Fruit fly (Drosophila melanogaster) whole organism, embryonic: ENCODE data around the gene CG13995.

Source experiments
- Ada2b ChIP-seq: fragments of 200-800 bp; sonication (Bioruptor generic); IDR thresholded peaks from 2 replicates; pipeline ENCODE4 v1.3.6; 2022; ENCODE audit warnings: missing biosample characterization, missing genetic modification characterization
- B-H2 ChIP-seq: fragments of 200-800 bp; sonication (Bioruptor generic); optimal IDR thresholded peaks from 2 replicates; lab custom pipeline; 2018; ENCODE audit warnings: missing biosample characterization, mild to moderate bottlenecking, missing genetic modification characterization
- CG1024 ChIP-seq: fragments of 200-800 bp; sonication (Bioruptor generic); IDR thresholded peaks from 2 replicates; pipeline ENCODE4 v1.3.6; 2022; ENCODE audit warnings: missing biosample characterization, missing genetic modification characterization
- CG10321 ChIP-seq: fragments of 200-800 bp; sonication (Bioruptor generic); IDR thresholded peaks from 2 replicates; pipeline ENCODE4 v1.3.6; 2022; ENCODE audit warnings: missing biosample characterization, missing genetic modification characterization
- CG10959 ChIP-seq: fragments of 200-800 bp; sonication (Bioruptor generic); IDR thresholded peaks from 2 replicates; pipeline ENCODE4 v1.3.6; 2022; ENCODE audit warnings: missing biosample characterization, missing genetic modification characterization
- CG11456 ChIP-seq: fragments of 200-800 bp; sonication (Bioruptor generic); IDR thresholded peaks from 3 replicates; pipeline ENCODE4 v1.3.6; 2022; ENCODE audit warnings: missing biosample characterization, missing genetic modification characterization
- CG12219 ChIP-seq: fragments of 200-800 bp; sonication (Bioruptor generic); optimal IDR thresholded peaks from 3 replicates; lab custom pipeline; 2018; ENCODE audit warnings: missing biosample characterization, mild to moderate bottlenecking, missing genetic modification characterization
- CG1602 ChIP-seq: fragments of 200-800 bp; sonication (Bioruptor generic); optimal IDR thresholded peaks from 3 replicates; lab custom pipeline; 2016; ENCODE audit warnings: missing biosample characterization, missing genetic modification characterization
- CG17802 ChIP-seq: fragments of 200-800 bp; sonication (Bioruptor generic); optimal IDR thresholded peaks from 2 replicates; lab custom pipeline; 2018; ENCODE audit warnings: missing biosample characterization, mild to moderate bottlenecking, missing genetic modification characterization, moderate library complexity
- CG18764 ChIP-seq: fragments of 200-800 bp; sonication (Bioruptor generic); optimal IDR thresholded peaks from 3 replicates; lab custom pipeline; 2016; ENCODE audit warnings: missing biosample characterization, missing genetic modification characterization
- CG2120 ChIP-seq: fragments of 200-800 bp; sonication (Bioruptor generic); optimal IDR thresholded peaks from 3 replicates; lab custom pipeline; 2016; ENCODE audit warnings: missing biosample characterization, missing genetic modification characterization
- CG2129 ChIP-seq: fragments of 200-800 bp; sonication (Bioruptor generic); IDR thresholded peaks from 2 replicates; pipeline ENCODE4 v1.3.6; 2022; ENCODE audit warnings: missing biosample characterization, missing genetic modification characterization; ENCODE audit not compliant: partially characterized antibody
- CG2889 ChIP-seq: fragments of 200-800 bp; sonication (Bioruptor generic); IDR thresholded peaks from 3 replicates; pipeline ENCODE4 v1.3.6; 2022; ENCODE audit warnings: missing biosample characterization, missing genetic modification characterization
- CG33557 ChIP-seq: fragments of 200-800 bp; sonication (Bioruptor generic); optimal IDR thresholded peaks from 2 replicates; lab custom pipeline; 2019; ENCODE audit warnings: missing biosample characterization, mild to moderate bottlenecking, missing genetic modification characterization, moderate library complexity
- CG3407 ChIP-seq: fragments of 200-800 bp; sonication (Bioruptor generic); optimal IDR thresholded peaks from 2 replicates; lab custom pipeline; 2018; ENCODE audit warnings: missing biosample characterization, mild to moderate bottlenecking, missing genetic modification characterization
- CG3838 ChIP-seq: fragments of 200-800 bp; sonication (Bioruptor generic); optimal IDR thresholded peaks from 3 replicates; lab custom pipeline; 2016; ENCODE audit warnings: missing biosample characterization, missing genetic modification characterization
- CG6654 ChIP-seq: fragments of 200-800 bp; sonication (Bioruptor generic); optimal IDR thresholded peaks from 2 replicates; lab custom pipeline; 2017; ENCODE audit warnings: missing biosample characterization, mild to moderate bottlenecking, missing genetic modification characterization
- CG6683 ChIP-seq: fragments of 200-800 bp; sonication (Bioruptor generic); optimal IDR thresholded peaks from 2 replicates; lab custom pipeline; 2017; ENCODE audit warnings: missing biosample characterization, mild to moderate bottlenecking, missing genetic modification characterization, missing genetic modification reagents
- CG7928 ChIP-seq: fragments of 200-800 bp; sonication (Bioruptor generic); optimal IDR thresholded peaks from 2 replicates; lab custom pipeline; 2017; ENCODE audit warnings: missing biosample characterization, mild to moderate bottlenecking, missing genetic modification characterization
- CG8281 ChIP-seq: fragments of 200-800 bp; sonication (Bioruptor generic); optimal IDR thresholded peaks from 2 replicates; lab custom pipeline; 2018; ENCODE audit warnings: missing biosample characterization, mild to moderate bottlenecking, missing genetic modification characterization, moderate library complexity
- CG9797 ChIP-seq: fragments of 200-800 bp; sonication (Bioruptor generic); optimal IDR thresholded peaks from 3 replicates; lab custom pipeline; 2018; ENCODE audit warnings: missing biosample characterization, mild to moderate bottlenecking, missing genetic modification characterization
- Dip3 ChIP-seq: fragments of 200-800 bp; sonication (Bioruptor generic); optimal IDR thresholded peaks from 3 replicates; lab custom pipeline; 2016; ENCODE audit warnings: missing biosample characterization, missing genetic modification characterization
- Fer1 ChIP-seq: fragments of 200-800 bp; sonication (Bioruptor generic); optimal IDR thresholded peaks from 2 replicates; lab custom pipeline; 2017; ENCODE audit warnings: missing biosample characterization, mild to moderate bottlenecking, missing genetic modification characterization
- Gsc ChIP-seq: fragments of 200-800 bp; sonication (Bioruptor generic); IDR thresholded peaks from 2 replicates; pipeline ENCODE4 v1.3.6; 2022; ENCODE audit warnings: missing biosample characterization, missing genetic modification characterization
- H15 ChIP-seq: fragments of 200-800 bp; sonication (Bioruptor generic); IDR thresholded peaks from 3 replicates; pipeline ENCODE4 v1.3.6; 2022; ENCODE audit warnings: missing biosample characterization, missing genetic modification characterization
- Hand ChIP-seq: fragments of 200-800 bp; sonication (Bioruptor generic); optimal IDR thresholded peaks from 2 replicates; lab custom pipeline; 2017; ENCODE audit warnings: mild to moderate bottlenecking, missing biosample characterization, missing genetic modification reagents, missing genetic modification characterization
- Hmr ChIP-seq: fragments of 200-800 bp; sonication (Bioruptor generic); optimal IDR thresholded peaks from 3 replicates; lab custom pipeline; 2017; ENCODE audit warnings: mild to moderate bottlenecking, missing biosample characterization, missing genetic modification reagents, missing genetic modification characterization
- Hmx ChIP-seq: fragments of 200-800 bp; sonication (Bioruptor generic); optimal IDR thresholded peaks from 2 replicates; lab custom pipeline; 2016; ENCODE audit warnings: missing biosample characterization, missing genetic modification characterization
- Hr39 ChIP-seq: fragments of >200 bp; optimal IDR thresholded peaks from 2 replicates; lab custom pipeline; 2017
- PHDP ChIP-seq: fragments of 200-800 bp; sonication (Bioruptor generic); optimal IDR thresholded peaks from 3 replicates; lab custom pipeline; 2018; ENCODE audit warnings: missing biosample characterization, mild to moderate bottlenecking, missing genetic modification characterization, moderate library complexity
- Six4 ChIP-seq: fragments of 200-800 bp; sonication (Bioruptor generic); optimal IDR thresholded peaks from 2 replicates; lab custom pipeline; 2016; ENCODE audit warnings: missing biosample characterization, missing genetic modification characterization
- YL-1 ChIP-seq: fragments of 200-800 bp; sonication (Bioruptor generic); optimal IDR thresholded peaks from 3 replicates; lab custom pipeline; 2017; ENCODE audit warnings: missing biosample characterization, mild to moderate bottlenecking, missing genetic modification characterization
- amos ChIP-seq: fragments of 200-800 bp; sonication (Bioruptor generic); IDR thresholded peaks from 2 replicates; pipeline ENCODE4 v1.3.6; 2022; ENCODE audit warnings: missing biosample characterization, missing genetic modification characterization; ENCODE audit not compliant: partially characterized antibody
- bigmax ChIP-seq: fragments of 200-800 bp; sonication (Bioruptor generic); optimal IDR thresholded peaks from 2 replicates; lab custom pipeline; 2018; ENCODE audit warnings: missing biosample characterization, mild to moderate bottlenecking, missing genetic modification characterization
- caup ChIP-seq: fragments of 200-800 bp; sonication (Bioruptor generic); optimal IDR thresholded peaks from 3 replicates; lab custom pipeline; 2017; ENCODE audit warnings: missing biosample characterization, mild to moderate bottlenecking, missing genetic modification characterization, moderate library complexity; ENCODE audit not compliant: severe bottlenecking
- danr ChIP-seq: fragments of 200-800 bp; sonication (Bioruptor generic); IDR thresholded peaks from 2 replicates; pipeline ENCODE4 v1.3.6; 2022; ENCODE audit warnings: missing biosample characterization, missing genetic modification characterization
- dmrt11E ChIP-seq: fragments of 200-800 bp; sonication (Bioruptor generic); optimal IDR thresholded peaks from 3 replicates; lab custom pipeline; 2018; ENCODE audit warnings: missing biosample characterization, mild to moderate bottlenecking, missing genetic modification characterization, moderate library complexity
- lab ChIP-seq: fragments of 200-800 bp; sonication (Bioruptor generic); optimal IDR thresholded peaks from 3 replicates; lab custom pipeline; 2017; ENCODE audit warnings: missing biosample characterization, missing genetic modification characterization, mild to moderate bottlenecking, moderate library complexity, missing genetic modification reagents
- luna ChIP-seq: fragments of 200-800 bp; sonication (Bioruptor generic); optimal IDR thresholded peaks from 2 replicates; lab custom pipeline; 2016; ENCODE audit warnings: missing biosample characterization, missing genetic modification characterization
- mam ChIP-seq: fragments of 200-800 bp; sonication (Bioruptor generic); optimal IDR thresholded peaks from 3 replicates; lab custom pipeline; 2016; ENCODE audit warnings: missing biosample characterization, missing genetic modification characterization
- pfk ChIP-seq: fragments of 200-800 bp; sonication (Bioruptor generic); optimal IDR thresholded peaks from 2 replicates; lab custom pipeline; 2018; ENCODE audit warnings: missing biosample characterization, mild to moderate bottlenecking, missing genetic modification characterization, moderate library complexity
- sc ChIP-seq, 3 experiments: fragments of >200 bp in 2 of 3; fragments of 200-800 bp in 1 of 3; sonication (Bioruptor generic) in 1 of 3; optimal IDR thresholded peaks; 2 replicates in 2 of 3; 3 replicates in 1 of 3; lab custom pipeline; 2017; ENCODE audit warnings: mild to moderate bottlenecking in 1 of 3, missing biosample characterization in 1 of 3, missing genetic modification characterization in 1 of 3, missing genetic modification reagents in 1 of 3
- sens ChIP-seq: fragments of 200-800 bp; sonication (Bioruptor generic); peaks from one replicate; lab custom pipeline; 2016; ENCODE audit warnings: missing biosample characterization, missing genetic modification characterization
- tna ChIP-seq: fragments of 200-800 bp; sonication (Bioruptor generic); IDR thresholded peaks from 2 replicates; pipeline ENCODE4 v1.3.6; 2022; ENCODE audit warnings: missing biosample characterization, missing genetic modification characterization; ENCODE audit not compliant: partially characterized antibody
- ttk ChIP-seq: fragments of 200-800 bp; sonication (Bioruptor generic); IDR thresholded peaks from 2 replicates; pipeline ENCODE4 v2.1.2; 2022; ENCODE audit warnings: missing biosample characterization, missing genetic modification characterization
- twi ChIP-seq: fragments of 200-800 bp; optimal IDR thresholded peaks from 2 replicates; lab custom pipeline; 2019; ENCODE audit warnings: missing biosample characterization, mild to moderate bottlenecking, missing genetic modification characterization, moderate library complexity
- unpg ChIP-seq: fragments of 200-800 bp; sonication (Bioruptor generic); optimal IDR thresholded peaks from 3 replicates; lab custom pipeline; 2018; ENCODE audit warnings: missing biosample characterization, mild to moderate bottlenecking, missing genetic modification characterization, moderate library complexity
- vfl ChIP-seq: fragments of 200-800 bp; sonication (Bioruptor generic); optimal IDR thresholded peaks from 2 replicates; lab custom pipeline; 2016; ENCODE audit warnings: missing biosample characterization, missing genetic modification characterization

The CG13995 gene

dm6 chr2L:6088371-6089365 lies 34.6 kb downstream of the CG13995 start (continued):
- TF ChIP-seq dmrt11E (tag; lab: Kevin White, UChicago) (no peak), CG1024 (GFP tag; lab: Robert Waterston, UW) (no peak), CG6683 (no peak), CG2889 (GFP tag; lab: Robert Waterston, UW) (no peak), Ada2b (GFP tag; lab: Robert Waterston, UW) (0 out of 2 replicates have a peak, but pooled peaks have one; percentile 26), ttk (peak; percentile 18; the same call in 1 of the 2 replicates), H15 (GFP tag; lab: Robert Waterston, UW) (no peak), Fer1 (GFP tag; lab: Kevin White, UChicago) (peak; percentile 30), twi (tag; lab: Kevin White, UChicago) (peak; percentile 99), Dip3 (no peak), PHDP (peak; percentile 50), Hand (peak; percentile 51), pfk (GFP tag; lab: Kevin White, UChicago) (peak; percentile 38), sc (optimal IDR thresholded peaks at IDR 0.05; lab: Kevin White, UChicago) (no peak), sc (GFP tag; optimal IDR thresholded peaks at IDR 0.05; lab: Kevin White, UChicago) (peak; percentile 25), CG3838 (GFP tag; lab: Kevin White, UChicago) (peak; percentile 61), CG10321 (GFP tag; lab: Robert Waterston, UW) (no peak), CG17802 (tag; lab: Kevin White, UChicago) (no peak), CG12219 (GFP tag; lab: Kevin White, UChicago) (no peak), CG1602 (GFP tag; lab: Kevin White, UChicago) (no peak), Hmx (GFP tag; lab: Kevin White, UChicago) (no peak), Hr39 (no peak), luna (GFP tag; lab: Kevin White, UChicago) (no peak), YL-1 (GFP tag; lab: Kevin White, UChicago) (no peak), lab (peak; percentile 46), CG7928 (GFP tag; lab: Kevin White, UChicago) (no peak), CG2129 (GFP tag; lab: Robert Waterston, UW) (no peak), CG11456 (GFP tag; lab: Robert Waterston, UW) (no peak), sens (GFP tag; lab: Kevin White, UChicago) (peak; percentile 91), CG18764 (no peak), vfl (GFP tag; lab: Kevin White, UChicago) (no peak), Six4 (GFP tag; lab: Kevin White, UChicago) (no peak), Hmr (GFP tag; lab: Kevin White, UChicago) (peak; percentile 73), CG6654 (GFP tag; lab: Kevin White, UChicago) (no peak), unpg (GFP tag; lab: Kevin White, UChicago) (peak; percentile 6), mam (GFP tag; lab: Kevin White, UChicago) (peak; percentile 40), Gsc (GFP tag; lab: Robert Waterston, UW) (no peak), danr (GFP tag; lab: Robert Waterston, UW) (no peak), CG2120 (GFP tag; lab: Kevin White, UChicago) (peak; percentile 68), bigmax (GFP tag; lab: Kevin White, UChicago) (no peak), caup (GFP tag; lab: Kevin White, UChicago) (peak; percentile 35), CG8281 (tag; lab: Kevin White, UChicago) (peak; percentile 39), CG3407 (GFP tag; lab: Kevin White, UChicago) (no peak), CG33557 (GFP tag; lab: Kevin White, UChicago) (peak; percentile 50), amos (GFP tag; lab: Robert Waterston, UW) (peak; percentile 42; the same call in 1 of the 2 replicates), CG10959 (GFP tag; lab: Robert Waterston, UW) (no peak), B-H2 (GFP tag; lab: Kevin White, UChicago) (peak; percentile 60), tna (peak; percentile 59; the same call in 1 of the 2 replicates), CG9797 (no peak)
